Fruit fly (Drosophila melanogaster) whole organism, adult: ENCODE measurements around the gene CG32369.
A peak's percentile ranks its signal among the peaks of the same experiment; 100 is the strongest.

Experiments used
- CG7045 ChIP-seq: fragments of 200-800 bp; sonication (Bioruptor generic); optimal IDR thresholded peaks from 2 replicates; lab custom pipeline; 2017; ENCODE audit warnings: missing biosample characterization, mild to moderate bottlenecking, missing genetic modification characterization
- cic ChIP-seq: fragments of 200-800 bp; sonication (Bioruptor generic); optimal IDR thresholded peaks from 2 replicates; lab custom pipeline; 2017; ENCODE audit warnings: missing biosample characterization, mild to moderate bottlenecking, missing genetic modification characterization, moderate library complexity
- pad ChIP-seq: fragments of 200-800 bp; sonication (Bioruptor generic); optimal IDR thresholded peaks from 3 replicates; lab custom pipeline; 2017; ENCODE audit warnings: missing biosample characterization, missing genetic modification characterization, mild to moderate bottlenecking, moderate library complexity, missing genetic modification reagents

dm6 chr3L:7806503-7807216, 3.0 kb downstream of the CG32369 start:
- peak; percentile 69 for TF ChIP-seq cic (GFP tag; lab: Kevin White, UChicago)
- no peak for TF ChIP-seq CG7045
- no peak for TF ChIP-seq pad (GFP tag; lab: Kevin White, UChicago)
